Worm (Caenorhabditis elegans): Measurements from ENCODE around the gene K02G10.5.

The K02G10.5 gene

DNA sequence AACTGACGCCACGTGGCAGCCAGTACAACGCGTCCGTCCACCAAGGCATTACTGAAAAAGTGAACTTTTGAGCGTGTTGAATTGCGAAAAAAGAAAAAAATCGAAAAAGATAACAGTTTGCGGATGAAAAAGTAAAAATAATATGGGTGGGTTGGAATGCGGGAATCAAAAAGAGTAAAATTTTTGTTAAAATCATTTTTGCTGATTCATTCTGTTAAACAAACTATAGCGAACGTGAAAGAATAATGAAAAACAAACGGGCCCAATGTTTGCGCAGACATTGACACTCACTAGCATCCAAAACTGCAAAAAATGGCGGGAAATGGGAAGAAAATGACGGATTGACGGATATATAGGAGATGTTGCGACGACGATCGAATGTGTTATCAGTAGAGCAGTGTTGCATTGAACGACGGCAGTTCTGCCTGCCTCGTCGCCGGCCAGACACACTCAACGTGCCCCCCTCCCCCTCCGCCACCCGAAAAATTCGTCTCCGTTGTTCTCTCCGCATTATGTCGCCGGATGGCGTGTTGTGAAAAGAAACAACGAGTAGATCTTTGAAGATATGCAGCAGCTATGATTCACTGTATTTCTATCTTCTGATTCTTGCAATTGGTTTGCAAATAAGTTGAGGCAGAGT is 8.5 kb upstream of the K02G10.5 start, which contains the start of gene hyl-2 (continued):
- TF ChIP-seq lin-14 (GFP tag; optimal IDR thresholded peaks at IDR 0.05) (peak; percentile 93), blmp-1 (tag; optimal IDR thresholded peaks at IDR 0.05) (peak; percentile 43), irx-1 (tag; optimal IDR thresholded peaks at IDR 0.05) (no peak), efl-3 (GFP tag; optimal IDR thresholded peaks at IDR 0.05) (no peak), vab-15 (tag; optimal IDR thresholded peaks at IDR 0.05) (no peak), nhr-28 (tag; optimal IDR thresholded peaks at IDR 0.05) (no peak), alr-1 (tag; optimal IDR thresholded peaks at IDR 0.05; ENCODE audit: borderline replicate concordance) (no peak), isw-1 (GFP tag; IDR thresholded peaks at IDR 0.05) (no peak), aly-2 (tag; optimal IDR thresholded peaks at IDR 0.05) (no peak), xbp-1 (tag; optimal IDR thresholded peaks at IDR 0.05) (peak; percentile 35), Y116A8C.19 (tag; optimal IDR thresholded peaks at IDR 0.05; ENCODE audit: borderline replicate concordance) (no peak), dsc-1 (tag; optimal IDR thresholded peaks at IDR 0.05) (no peak), elt-3 (tag; optimal IDR thresholded peaks at IDR 0.05) (peak in 2 of 6 experiments; percentile 1 to 66), nhr-77 (tag; optimal IDR thresholded peaks at IDR 0.05) (no peak), swsn-7 (tag; optimal IDR thresholded peaks at IDR 0.05) (peak; percentile 26), unc-30 (tag; optimal IDR thresholded peaks at IDR 0.05) (no peak), nhr-76 (tag; optimal IDR thresholded peaks at IDR 0.05) (no peak), nhr-12 (tag; optimal IDR thresholded peaks at IDR 0.05) (no peak), nhr-47 (tag; optimal IDR thresholded peaks at IDR 0.05) (peak; percentile 37), unc-86 (tag; optimal IDR thresholded peaks at IDR 0.05) (no peak), ceh-88 (GFP tag; IDR thresholded peaks at IDR 0.05) (no peak), nhr-20 (tag; optimal IDR thresholded peaks at IDR 0.05) (peak; percentile 37), pax-3 (tag; optimal IDR thresholded peaks at IDR 0.05) (no peak), F16B12.6 (tag; optimal IDR thresholded peaks at IDR 0.05) (peak; percentile 6)

DNA sequence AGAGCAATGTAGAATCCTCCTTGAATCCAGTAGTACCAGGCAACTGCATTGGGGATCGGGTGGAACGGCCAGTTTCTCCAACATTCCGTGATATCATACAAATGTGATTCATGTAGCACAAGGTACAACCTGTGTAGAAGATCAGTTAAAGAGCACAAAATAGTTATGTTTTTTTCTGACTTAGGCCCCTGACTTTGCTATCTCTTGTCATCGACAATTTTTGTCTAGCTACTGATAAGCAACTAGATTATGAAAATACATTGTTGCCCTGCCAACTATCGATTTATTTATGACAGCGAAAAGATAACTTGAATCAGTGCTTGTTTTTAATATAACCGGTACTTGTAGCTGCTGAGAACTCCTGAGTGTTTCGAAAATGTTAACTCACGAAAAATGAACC is 7.3 kb upstream of the K02G10.5 start:
- TF ChIP-seq nhr-90 (tag; optimal IDR thresholded peaks at IDR 0.05; ENCODE audit: poor library complexity) (peak; percentile 21), nhr-19 (GFP tag; conservative IDR thresholded peaks at IDR 0.05) (no peak), elt-2 (tag; optimal IDR thresholded peaks at IDR 0.05) (peak; percentile 82), ztf-4 (tag; optimal IDR thresholded peaks at IDR 0.05) (no peak), isw-1 (GFP tag; IDR thresholded peaks at IDR 0.05) (no peak), nhr-20 (tag; optimal IDR thresholded peaks at IDR 0.05) (peak; percentile 11), Y116A8C.19 (tag; optimal IDR thresholded peaks at IDR 0.05; ENCODE audit: borderline replicate concordance) (no peak)

- TF ChIP-seq lin-14 (GFP tag; optimal IDR thresholded peaks at IDR 0.05) (peak; percentile 21), efl-1 (optimal IDR thresholded peaks at IDR 0.05) (no peak), efl-1 (GFP tag; optimal IDR thresholded peaks at IDR 0.05 in 1 of 2) (no peak), elt-3 (tag; optimal IDR thresholded peaks at IDR 0.05) (no peak), lin-15B (tag; optimal IDR thresholded peaks at IDR 0.05) (no peak), swsn-7 (tag; optimal IDR thresholded peaks at IDR 0.05) (no peak), jun-1 (tag; optimal IDR thresholded peaks at IDR 0.05) (no peak), nhr-12 (tag; optimal IDR thresholded peaks at IDR 0.05) (no peak), aly-2 (tag; optimal IDR thresholded peaks at IDR 0.05) (no peak), unc-98 (GFP tag; IDR thresholded peaks at IDR 0.05) (no peak), mef-2 (tag; optimal IDR thresholded peaks at IDR 0.05) (no peak), mab-9 (GFP tag; IDR thresholded peaks at IDR 0.05) (no peak), isw-1 (GFP tag; IDR thresholded peaks at IDR 0.05) (no peak), blmp-1 (tag; optimal IDR thresholded peaks at IDR 0.05) (peak; percentile 66), tbx-2 (tag; optimal IDR thresholded peaks at IDR 0.05) (no peak), ceh-88 (GFP tag; IDR thresholded peaks at IDR 0.05) (no peak), nhr-85 (tag) (no peak), nhr-76 (tag; optimal IDR thresholded peaks at IDR 0.05) (no peak)
Observed at ce11 chrX:4694611-4695370, 3.8 kb upstream of the K02G10.5 start.

Measured in whole organism, L1 larva.